Fruit fly (Drosophila melanogaster): ENCODE measurements around the gene dl.
A peak's percentile ranks its signal among the peaks of the same experiment; 100 is the strongest.

dl gene

dm6 chr2L:17449608-17450504 lies at the start of gene dl (continued):
- TF ChIP-seq CG9876 (GFP tag; optimal IDR thresholded peaks at IDR 0.05) (no peak), fd102C (GFP tag; optimal IDR thresholded peaks at IDR 0.05) (no peak), oc (tag; optimal IDR thresholded peaks at IDR 0.05) (no peak), schlank (tag; optimal IDR thresholded peaks at IDR 0.05) (peak; percentile 12), CG11696 (GFP tag; IDR thresholded peaks at IDR 0.05) (0 out of 2 replicates have a peak, but pooled peaks have one; percentile 30), gsb-n (tag; optimal IDR thresholded peaks at IDR 0.05) (no peak), CG14050 (GFP tag; IDR thresholded peaks at IDR 0.05) (no peak), CG18476 (GFP tag; optimal IDR thresholded peaks at IDR 0.05) (no peak), Sin3A (optimal IDR thresholded peaks at IDR 0.05) (no peak), CG10543 (GFP tag; optimal IDR thresholded peaks at IDR 0.05) (no peak), CG13775 (GFP tag; optimal IDR thresholded peaks at IDR 0.05) (no peak), emc (GFP tag; optimal IDR thresholded peaks at IDR 0.05) (no peak), Nf-YC (tag; optimal IDR thresholded peaks at IDR 0.05) (no peak), ind (GFP tag; optimal IDR thresholded peaks at IDR 0.05) (no peak), Sry-δ (GFP tag; optimal IDR thresholded peaks at IDR 0.05) (no peak), scrt (GFP tag; optimal IDR thresholded peaks at IDR 0.05) (no peak), slbo (GFP tag; IDR thresholded peaks at IDR 0.05) (peak; percentile 28), al (GFP tag; IDR thresholded peaks at IDR 0.05) (no peak), crp (GFP tag; optimal IDR thresholded peaks at IDR 0.05) (no peak), CG9932 (GFP tag; IDR thresholded peaks at IDR 0.05) (peak; percentile 33; the same call in 1 of the 2 replicates), pb (GFP tag; optimal IDR thresholded peaks at IDR 0.05) (no peak), CG10462 (GFP tag; optimal IDR thresholded peaks at IDR 0.05) (no peak), CG11247 (GFP tag; IDR thresholded peaks at IDR 0.05) (no peak), CG15073 (GFP tag; optimal IDR thresholded peaks at IDR 0.05) (no peak), Hr51 (GFP tag; optimal IDR thresholded peaks at IDR 0.05) (no peak), CG12744 (GFP tag; optimal IDR thresholded peaks at IDR 0.05) (no peak), CG7786 (GFP tag; optimal IDR thresholded peaks at IDR 0.05) (no peak), ara (GFP tag; IDR thresholded peaks at IDR 0.05) (0 out of 2 replicates have a peak, but pooled peaks have one; percentile 13), CG11398 (GFP tag; optimal IDR thresholded peaks at IDR 0.05) (no peak), B-H2 (GFP tag; optimal IDR thresholded peaks at IDR 0.05) (no peak), zen2 (GFP tag; IDR thresholded peaks at IDR 0.05; ENCODE audit: partially characterized antibody) (peak; percentile 17; the same call in 1 of the 3 replicates), Asciz (GFP tag; optimal IDR thresholded peaks at IDR 0.05) (peak; percentile 5), en (GFP tag; optimal IDR thresholded peaks at IDR 0.05) (no peak), nom (GFP tag; optimal IDR thresholded peaks at IDR 0.05) (peak; percentile 18), dysf (GFP tag; IDR thresholded peaks at IDR 0.05) (no peak), Mad (GFP tag; optimal IDR thresholded peaks at IDR 0.05) (no peak), CG8359 (GFP tag; optimal IDR thresholded peaks at IDR 0.05; ENCODE audit: borderline replicate concordance) (no peak), ken (GFP tag; IDR thresholded peaks at IDR 0.05) (no peak), CG18599 (GFP tag; optimal IDR thresholded peaks at IDR 0.05) (peak; percentile 2), CG15601 (tag; optimal IDR thresholded peaks at IDR 0.05) (no peak), hth (optimal IDR thresholded peaks at IDR 0.05) (no peak), Doc2 (GFP tag; IDR thresholded peaks at IDR 0.05) (no peak), Lpt (GFP tag; optimal IDR thresholded peaks at IDR 0.05) (no peak), D19A (tag; optimal IDR thresholded peaks at IDR 0.05) (peak; percentile 10), seq (GFP tag; IDR thresholded peaks at IDR 0.05) (no peak), ci (GFP tag; IDR thresholded peaks at IDR 0.05) (peak; percentile 53; the same call in 2 of the 3 replicates), CG14965 (GFP tag; optimal IDR thresholded peaks at IDR 0.05; ENCODE audit: borderline replicate concordance) (no peak), Poxn (GFP tag; IDR thresholded peaks at IDR 0.05) (no peak), bab2 (GFP tag; optimal IDR thresholded peaks at IDR 0.05) (no peak), CoRest (tag; optimal IDR thresholded peaks at IDR 0.05) (no peak)
